Worm (Caenorhabditis elegans): ENCODE measurements around the gene Y57G11B.5.

ce11 chrIV:14573068-14573467 is 1.6 kb upstream of the Y57G11B.5 start:
- TF ChIP-seq fax-1 (tag; optimal IDR thresholded peaks at IDR 0.05) (no peak), unc-42 (tag; optimal IDR thresholded peaks at IDR 0.05) (no peak), syd-9 (tag; optimal IDR thresholded peaks at IDR 0.05) (no peak), elt-2 (tag; optimal IDR thresholded peaks at IDR 0.05) (no peak), nhr-11 (tag; optimal IDR thresholded peaks at IDR 0.05) (no peak), sox-2 (GFP tag; IDR thresholded peaks at IDR 0.05) (no peak), tbx-2 (tag; optimal IDR thresholded peaks at IDR 0.05) (no peak), gmeb-2 (tag; optimal IDR thresholded peaks at IDR 0.05) (no peak), C38D4.7 (GFP tag; optimal IDR thresholded peaks at IDR 0.05) (no peak), ets-4 (tag; optimal IDR thresholded peaks at IDR 0.05) (no peak)
